Fruit fly (Drosophila melanogaster) Kc167 (cell line): ENCODE data around the gene mRpL10.

Experiments used
- Myc ChIP-seq: fragments of >200 bp; optimal IDR thresholded peaks from 2 replicates; lab custom pipeline; 2017; ENCODE audit warnings: missing external identifiers
- Sin3A ChIP-seq: fragments of >200 bp; optimal IDR thresholded peaks from 2 replicates; lab custom pipeline; 2018; ENCODE audit warnings: missing external identifiers
- h ChIP-seq: fragments of >200 bp; optimal IDR thresholded peaks from 3 replicates; lab custom pipeline; 2018; ENCODE audit warnings: missing external identifiers
- insv ChIP-seq: fragments of >200 bp; optimal IDR thresholded peaks from 3 replicates; lab custom pipeline; 2018; ENCODE audit warnings: missing external identifiers
- psq ChIP-seq: fragments of >200 bp; optimal IDR thresholded peaks from 2 replicates; lab custom pipeline; 2017; ENCODE audit warnings: missing external identifiers
- ttk ChIP-seq: sonication (Bioruptor generic); optimal IDR thresholded peaks from 2 replicates; lab custom pipeline; 2017; ENCODE audit warnings: missing external identifiers

The mRpL10 gene

DNA sequence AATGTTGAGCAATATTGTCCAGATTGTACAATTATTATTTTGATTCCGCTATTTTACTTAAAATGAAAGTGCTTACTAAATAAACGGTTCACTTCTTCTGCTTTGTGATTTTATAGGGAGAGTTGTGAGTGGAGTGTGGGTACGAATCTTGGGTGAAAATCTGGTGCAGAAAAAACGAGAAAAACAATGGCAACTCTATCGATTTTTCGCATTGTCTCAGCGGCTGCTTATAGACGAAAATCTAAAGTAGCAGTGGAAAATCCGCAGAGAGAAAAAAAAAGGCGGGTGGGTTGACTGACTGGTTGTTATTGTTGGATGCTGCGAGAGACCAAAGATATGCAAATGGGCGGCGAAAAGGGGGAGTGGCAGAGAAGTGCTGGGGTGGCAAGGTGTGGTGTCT lies 39.5 kb downstream of the mRpL10 start:
- TF ChIP-seq Sin3A (lab: Kevin White, UChicago) (no peak), h (no peak), psq (no peak), Myc (lab: Kevin White, UChicago) (no peak), insv (lab: Kevin White, UChicago) (no peak), ttk (lab: Kevin White, UChicago) (no peak)

DNA sequence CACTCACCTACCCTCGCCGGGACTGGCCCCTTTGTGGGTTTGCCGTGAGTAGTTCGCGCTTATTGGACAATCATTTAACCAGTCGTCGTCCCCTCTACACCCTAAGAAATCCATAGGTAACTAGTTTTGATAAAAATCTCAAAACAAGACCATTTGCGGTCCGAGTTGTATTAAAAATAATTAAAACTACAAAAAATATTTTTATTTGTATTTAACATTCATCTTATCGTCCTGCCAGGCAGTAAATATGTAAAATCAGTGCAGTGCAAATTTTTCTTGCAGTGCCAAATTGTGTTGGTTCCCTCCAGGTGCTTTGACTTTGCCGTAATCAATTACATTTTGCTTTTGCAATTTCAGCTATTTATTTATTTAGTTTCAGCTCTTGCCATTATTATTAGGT lies 40.2 kb downstream of the mRpL10 start:
- no peak for TF ChIP-seq insv (lab: Kevin White, UChicago)
- TF ChIP-seq Sin3A (lab: Kevin White, UChicago), result no peak
- no peak for TF ChIP-seq ttk (lab: Kevin White, UChicago)
- TF ChIP-seq psq, result no peak
- no peak for TF ChIP-seq h
- no peak for TF ChIP-seq Myc (lab: Kevin White, UChicago)

DNA sequence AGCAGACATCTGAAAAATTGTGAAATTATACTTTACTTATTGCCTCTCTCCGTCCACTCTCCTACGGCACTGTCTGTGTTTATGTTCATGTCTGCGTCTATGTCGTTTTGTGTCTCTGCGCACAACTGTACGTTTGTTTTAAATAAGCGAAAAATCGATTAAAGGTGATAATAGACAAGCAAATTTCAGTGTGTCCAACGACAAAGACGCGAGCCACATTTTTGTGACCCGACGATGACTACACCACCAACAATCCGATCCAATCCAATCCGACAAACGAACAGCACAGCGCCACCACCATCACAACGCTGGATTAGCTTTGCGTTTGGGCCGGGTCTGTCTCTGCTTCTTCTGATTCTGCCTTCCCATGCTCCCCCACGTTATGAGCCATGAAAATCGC lies 41.0 kb downstream of the mRpL10 start:
- TF ChIP-seq h (no peak), Myc (lab: Kevin White, UChicago) (no peak), psq (no peak), ttk (lab: Kevin White, UChicago) (no peak), insv (lab: Kevin White, UChicago) (no peak), Sin3A (lab: Kevin White, UChicago) (no peak)

DNA sequence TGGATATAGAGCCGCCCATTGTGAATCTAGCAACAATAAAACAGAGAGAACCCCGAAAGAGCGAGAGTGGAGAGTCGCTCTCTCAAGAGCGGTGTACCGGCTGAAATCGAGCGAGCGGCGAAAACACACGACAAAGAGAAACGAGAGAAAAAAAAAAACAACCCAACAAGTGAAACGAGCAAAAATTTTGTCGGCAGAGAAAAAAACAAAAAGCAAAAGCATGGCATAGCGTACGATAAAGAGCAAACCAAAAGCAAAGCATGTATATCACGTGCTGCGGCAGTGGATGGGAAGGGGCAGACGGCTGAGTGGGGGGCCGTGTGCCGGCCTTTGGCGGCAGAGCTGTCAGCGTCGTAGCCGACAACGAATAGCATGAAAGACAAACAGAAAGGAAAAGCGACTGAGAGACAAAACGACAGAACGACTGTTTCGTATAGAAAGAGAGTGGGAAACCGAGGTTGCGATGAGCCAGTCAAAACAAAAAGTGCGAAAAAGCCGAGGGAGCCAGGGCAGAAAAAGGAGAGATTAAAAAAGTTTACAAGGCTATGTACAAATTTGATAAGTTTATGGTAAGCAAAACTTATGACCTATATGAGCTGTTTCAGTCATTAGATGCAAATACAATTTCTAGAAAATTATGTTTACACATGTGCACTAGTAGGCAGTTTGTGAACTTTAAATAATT lies 43.2 kb downstream of the mRpL10 start:
- no peak for TF ChIP-seq insv (lab: Kevin White, UChicago)
- TF ChIP-seq h, result no peak
- TF ChIP-seq psq, result peak; percentile 80
- no peak for TF ChIP-seq Sin3A (lab: Kevin White, UChicago)

DNA sequence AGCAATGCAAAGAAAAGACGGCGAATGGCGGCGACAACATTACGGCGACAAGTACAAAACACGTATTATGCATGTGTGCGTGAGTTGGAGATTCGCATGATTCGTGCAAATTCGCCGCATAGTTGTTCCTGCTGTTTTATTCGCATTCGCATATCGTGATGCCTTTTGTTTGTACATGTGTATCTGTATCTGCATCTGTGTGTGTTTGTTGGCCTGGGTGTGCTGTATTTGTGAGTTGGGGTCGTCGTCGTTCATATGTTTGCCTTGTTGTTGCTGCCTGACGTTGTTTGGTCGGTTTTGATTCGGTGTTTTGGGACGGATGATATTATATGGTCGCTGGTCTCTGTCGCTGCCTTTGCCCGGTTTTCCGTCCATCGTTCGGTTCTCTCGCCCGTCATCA lies 43.9 kb downstream of the mRpL10 start:
- TF ChIP-seq psq (no peak), insv (lab: Kevin White, UChicago) (no peak), Sin3A (lab: Kevin White, UChicago) (no peak), h (no peak), ttk (lab: Kevin White, UChicago) (no peak)

DNA sequence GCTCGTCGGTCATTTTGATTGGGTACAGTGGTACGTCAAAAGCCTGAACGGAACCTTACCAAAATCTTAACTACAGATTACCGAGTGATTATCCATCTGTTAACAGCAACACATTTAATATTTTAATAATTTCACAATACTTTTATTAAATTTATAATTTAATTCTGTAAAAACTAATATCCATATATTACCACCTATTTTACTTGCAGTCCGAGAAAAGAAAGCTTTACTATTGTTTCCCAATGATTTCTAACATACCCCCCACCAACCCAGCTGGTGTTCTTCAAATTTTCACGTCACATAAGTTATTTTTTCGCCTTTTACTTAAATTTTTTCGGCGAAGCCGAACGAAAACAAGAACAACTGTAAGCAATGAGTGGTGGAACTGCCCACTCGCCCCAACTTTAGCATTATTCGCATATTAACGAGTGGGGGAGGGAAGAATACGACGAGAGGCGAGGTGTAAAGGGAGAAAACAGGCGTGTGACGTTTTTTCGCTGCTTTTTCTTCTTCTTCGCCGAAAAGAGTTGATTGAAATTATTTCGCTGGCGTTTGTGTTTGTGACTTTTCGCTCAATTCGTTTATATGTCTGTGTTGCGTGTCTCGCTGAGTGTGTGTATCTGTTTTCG lies 44.4 kb downstream of the mRpL10 start:
- no peak for TF ChIP-seq Myc (lab: Kevin White, UChicago)
- TF ChIP-seq ttk (lab: Kevin White, UChicago), result no peak
- TF ChIP-seq Sin3A (lab: Kevin White, UChicago), result no peak
- no peak for TF ChIP-seq h
- TF ChIP-seq psq, result no peak
- no peak for TF ChIP-seq insv (lab: Kevin White, UChicago)

DNA sequence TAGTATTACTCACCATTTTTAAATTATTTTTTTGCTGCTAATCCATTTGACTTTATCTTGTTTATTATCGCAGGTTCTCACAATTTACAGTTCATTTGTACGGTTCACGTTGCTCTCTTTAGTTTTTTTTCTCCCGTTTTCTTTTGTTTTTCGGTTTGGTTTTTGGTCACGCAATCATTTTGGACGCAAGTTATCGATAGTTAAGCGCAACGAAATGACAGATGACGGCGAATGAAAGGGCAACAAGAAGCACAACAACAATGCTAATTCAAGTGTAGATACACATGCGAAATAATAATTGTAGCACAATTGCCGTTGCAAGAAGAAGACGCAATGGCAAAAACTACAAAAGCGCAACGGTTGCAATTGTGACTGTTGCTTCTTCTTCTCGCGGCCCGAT lies 45.0 kb downstream of the mRpL10 start:
- TF ChIP-seq insv (lab: Kevin White, UChicago), result no peak
- no peak for TF ChIP-seq ttk (lab: Kevin White, UChicago)
- TF ChIP-seq Sin3A (lab: Kevin White, UChicago), result no peak
- TF ChIP-seq Myc (lab: Kevin White, UChicago), result no peak
- no peak for TF ChIP-seq h
- TF ChIP-seq psq, result peak; percentile 13

DNA sequence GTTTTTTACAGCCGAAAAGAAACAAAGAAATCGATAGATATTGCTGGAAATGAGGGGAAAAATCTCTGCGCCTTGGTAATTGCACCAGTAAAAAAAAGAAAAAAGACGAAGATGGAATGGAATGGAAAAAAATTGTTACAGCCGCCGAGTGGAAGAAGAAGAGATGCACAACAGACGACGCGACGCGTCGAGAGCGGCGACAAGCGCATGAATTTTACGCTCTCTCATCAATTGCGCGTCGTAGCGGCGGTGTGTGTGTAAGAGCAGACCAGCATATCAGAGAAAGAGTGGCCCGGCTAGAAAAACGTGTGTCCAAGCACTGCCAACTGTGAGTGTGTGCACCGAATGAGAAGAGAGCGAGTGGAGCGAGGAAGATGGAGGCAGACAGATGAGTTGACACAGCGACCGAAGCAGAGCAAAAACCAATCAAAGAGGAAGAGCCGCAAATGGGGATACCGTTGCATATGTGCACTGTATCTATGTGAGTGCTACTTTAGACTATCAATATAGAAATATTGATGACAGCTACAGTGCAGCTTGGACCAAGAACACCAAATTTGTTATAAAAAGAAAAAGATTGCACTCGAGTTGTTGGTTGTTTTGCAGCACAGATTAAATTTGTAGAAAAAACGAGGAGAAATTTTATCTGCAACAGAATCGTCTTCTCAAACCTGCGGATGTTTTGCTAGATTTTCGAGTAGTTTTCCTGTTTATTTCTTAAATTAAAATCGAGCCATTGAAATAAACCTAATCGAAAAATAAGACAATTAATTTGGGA lies 45.7 kb downstream of the mRpL10 start:
- TF ChIP-seq Sin3A (lab: Kevin White, UChicago) (no peak), insv (lab: Kevin White, UChicago) (no peak), ttk (lab: Kevin White, UChicago) (no peak), Myc (lab: Kevin White, UChicago) (no peak), psq (peak; percentile 25), h (no peak)

DNA sequence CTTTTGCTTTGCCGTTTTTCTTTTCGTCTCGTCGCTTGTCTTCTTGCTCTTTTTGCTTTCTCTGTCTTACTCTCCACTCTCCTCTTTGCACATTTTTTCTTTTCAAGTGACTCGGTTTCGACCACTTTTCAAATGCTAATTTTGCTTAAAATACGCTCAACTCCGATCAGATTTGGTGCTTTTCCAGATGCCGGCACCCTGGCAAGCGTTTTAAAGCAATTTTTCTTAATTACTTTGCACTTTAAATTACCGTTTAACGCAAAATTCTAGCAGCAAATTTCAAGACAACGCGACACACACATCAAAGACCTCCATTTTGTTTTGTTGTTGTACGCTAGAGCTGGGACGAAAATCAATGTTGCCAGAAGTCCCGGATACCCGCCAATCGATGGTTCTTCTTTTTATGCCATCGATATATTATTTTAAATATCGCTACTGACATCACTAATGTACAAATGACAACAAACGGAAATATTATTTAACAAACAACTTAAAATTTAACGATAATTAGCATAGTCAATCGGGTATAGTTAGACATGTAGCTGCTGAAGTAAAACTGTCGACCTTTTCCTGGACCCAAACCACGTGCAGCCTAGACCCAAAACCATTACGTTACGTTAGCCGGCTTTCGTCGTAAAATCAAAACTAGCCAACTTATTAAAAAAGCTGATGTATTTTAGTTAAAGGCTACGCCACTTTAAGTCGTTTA lies 47.1 kb downstream of the mRpL10 start, which contains the start of gene kis:
Gene kis (minus strand): TSS at position 317 of the 709 bp plus-strand sequence.
- TF ChIP-seq Sin3A (lab: Kevin White, UChicago) (no peak), h (no peak), psq (no peak), Myc (lab: Kevin White, UChicago) (no peak), ttk (lab: Kevin White, UChicago) (no peak), insv (lab: Kevin White, UChicago) (no peak)

DNA sequence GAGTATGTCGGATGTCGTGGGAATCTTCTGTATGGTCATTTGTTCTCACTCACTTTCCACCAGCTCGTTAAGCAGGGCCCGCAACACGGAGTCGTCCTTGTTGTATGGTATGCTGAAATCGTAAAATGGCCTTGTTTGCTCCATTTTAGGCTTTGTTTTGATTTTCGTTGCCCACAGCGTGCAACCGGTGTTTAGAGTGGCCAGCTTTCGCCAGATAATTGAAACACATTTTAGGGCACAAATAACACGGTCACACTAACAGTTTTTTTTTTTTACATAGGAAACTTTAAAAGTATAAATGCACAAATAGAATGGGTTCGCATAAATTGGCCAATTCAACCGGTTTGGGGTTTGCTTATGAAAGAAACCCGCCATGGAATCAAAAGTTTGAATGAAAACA lies 48.6 kb downstream of the mRpL10 start, which contains the start of gene Rpp30:
Gene Rpp30 (minus strand): TSS at position 200 of the 400 bp plus-strand sequence.
- no peak for TF ChIP-seq psq
- no peak for TF ChIP-seq insv (lab: Kevin White, UChicago)
- TF ChIP-seq Myc (lab: Kevin White, UChicago), result no peak
- TF ChIP-seq ttk (lab: Kevin White, UChicago), result no peak
- no peak for TF ChIP-seq h
- no peak for TF ChIP-seq Sin3A (lab: Kevin White, UChicago)
